Worm (Caenorhabditis elegans) whole organism, L1 larva: Measurements from ENCODE around the gene ZK1098.6.

ENCODE experiments used
- C04F5.9 ChIP-seq: sonication (generic microtip); optimal IDR thresholded peaks from 2 replicates; lab custom pipeline; 2016; ENCODE audit warnings: missing genetic modification characterization, missing compliant biosample characterization
- C16A3.4 ChIP-seq: fragments of 150-350 bp; optimal IDR thresholded peaks from 2 replicates; lab custom pipeline; 2014; ENCODE audit warnings: missing biosample characterization, missing genetic modification characterization
- Y116A8C.19 ChIP-seq: sonication (generic microtip); optimal IDR thresholded peaks from 2 replicates; lab custom pipeline; 2016; ENCODE audit warnings: missing compliant biosample characterization, missing genetic modification characterization, borderline replicate concordance
- aha-1 ChIP-seq: fragments of 150-350 bp; optimal IDR thresholded peaks from 2 replicates; lab custom pipeline; 2014; ENCODE audit warnings: missing biosample characterization, missing genetic modification characterization
- aly-2 ChIP-seq: fragments of 150-350 bp; optimal IDR thresholded peaks from 2 replicates; lab custom pipeline; 2014; ENCODE audit warnings: missing biosample characterization, missing genetic modification characterization
- ama-1 ChIP-seq: fragments of 150-350 bp; optimal IDR thresholded peaks from 2 replicates; lab custom pipeline; 2014
- blmp-1 ChIP-seq: fragments of 150-350 bp; optimal IDR thresholded peaks from 2 replicates; lab custom pipeline; 2014; ENCODE audit warnings: missing biosample characterization, missing genetic modification characterization
- ceh-88 ChIP-seq: fragments of 200-800 bp; sonication (Bioruptor generic); IDR thresholded peaks from 2 replicates; pipeline ENCODE4 v1.3.6; 2022; ENCODE audit warnings: missing genetic modification characterization, missing compliant biosample characterization
- ces-1 ChIP-seq: fragments of 150-350 bp; optimal IDR thresholded peaks from 2 replicates; lab custom pipeline; 2014; ENCODE audit warnings: missing biosample characterization, missing genetic modification reagents, missing genetic modification characterization
- dsc-1 ChIP-seq: sonication (generic microtip); optimal IDR thresholded peaks from 2 replicates; lab custom pipeline; 2016; ENCODE audit warnings: mild to moderate bottlenecking, missing genetic modification characterization, missing compliant biosample characterization
- efl-1 ChIP-seq, 4 experiments: fragments of 150-350 bp; optimal IDR thresholded peaks in 3 of 4; peaks in 1 of 4; 1 replicate in 1 of 4; 2 replicates in 3 of 4; lab custom pipeline; 2014; ENCODE audit warnings: missing biosample characterization in 2 of 4, missing genetic modification characterization in 2 of 4, missing genetic modification reagents in 2 of 4
- efl-3 ChIP-seq: fragments of 200-800 bp; sonication (Bioruptor generic); optimal IDR thresholded peaks from 2 replicates; lab custom pipeline; 2018; ENCODE audit warnings: mild to moderate bottlenecking, missing genetic modification characterization, missing compliant biosample characterization
- egl-13 ChIP-seq: sonication (generic microtip); optimal IDR thresholded peaks from 2 replicates; lab custom pipeline; 2016; ENCODE audit warnings: missing genotype, missing genetic modification reagents, missing genetic modification characterization, missing compliant biosample characterization
- ets-5 ChIP-seq: fragments of 200-800 bp; sonication (Bioruptor generic); IDR thresholded peaks from 2 replicates; pipeline ENCODE4 v1.3.6; 2022; ENCODE audit warnings: missing genetic modification characterization, missing compliant biosample characterization
- fkh-4 ChIP-seq: sonication (generic microtip); optimal IDR thresholded peaks from 2 replicates; lab custom pipeline; 2016; ENCODE audit warnings: missing compliant biosample characterization, missing genetic modification characterization, borderline replicate concordance
- fkh-8 ChIP-seq: sonication (generic microtip); optimal IDR thresholded peaks from 2 replicates; lab custom pipeline; 2016; ENCODE audit warnings: mild to moderate bottlenecking, missing genetic modification characterization, missing compliant biosample characterization
- fos-1 ChIP-seq: fragments of 150-350 bp; optimal IDR thresholded peaks from 2 replicates; lab custom pipeline; 2014; ENCODE audit warnings: missing biosample characterization, missing genetic modification characterization
- grh-1 ChIP-seq: fragments of 200-800 bp; sonication (Bioruptor generic); IDR thresholded peaks from 2 replicates; pipeline ENCODE4 v1.3.6; 2022; ENCODE audit warnings: missing genetic modification reagents, missing genetic modification characterization, missing compliant biosample characterization
- hlh-4 ChIP-seq: sonication (generic microtip); optimal IDR thresholded peaks from 2 replicates; lab custom pipeline; 2016; ENCODE audit warnings: mild to moderate bottlenecking, missing genetic modification characterization, missing compliant biosample characterization
- hpl-2 ChIP-seq: fragments of 150-350 bp; optimal IDR thresholded peaks from 2 replicates; lab custom pipeline; 2014; ENCODE audit warnings: missing biosample characterization, missing genetic modification reagents, missing genetic modification characterization
- irx-1 ChIP-seq: sonication (generic microtip); optimal IDR thresholded peaks from 2 replicates; lab custom pipeline; 2016; ENCODE audit warnings: missing genetic modification characterization, missing compliant biosample characterization
- jun-1 ChIP-seq: fragments of 150-350 bp; optimal IDR thresholded peaks from 2 replicates; lab custom pipeline; 2014; ENCODE audit warnings: missing biosample characterization, missing genetic modification reagents, missing genetic modification characterization
- lin-15B ChIP-seq: fragments of 150-350 bp; sonication (generic microtip); optimal IDR thresholded peaks from 3 replicates; lab custom pipeline; 2014; ENCODE audit warnings: missing biosample characterization, missing genetic modification characterization
- mdl-1 ChIP-seq, 2 experiments: fragments of 150-350 bp; optimal IDR thresholded peaks; 2 replicates each; lab custom pipeline; 2014 to 2017; ENCODE audit warnings: missing biosample characterization in 2 of 2, missing genetic modification characterization in 2 of 2, inconsistent platforms in 1 of 2
- mef-2 ChIP-seq: fragments of 150-350 bp; optimal IDR thresholded peaks from 2 replicates; lab custom pipeline; 2014; ENCODE audit warnings: missing biosample characterization, missing genetic modification characterization
- mep-1 ChIP-seq: fragments of 150-350 bp; optimal IDR thresholded peaks from 2 replicates; lab custom pipeline; 2014; ENCODE audit warnings: missing biosample characterization, missing genetic modification characterization
- nhr-11 ChIP-seq: fragments of 150-350 bp; optimal IDR thresholded peaks from 2 replicates; lab custom pipeline; 2014; ENCODE audit warnings: missing biosample characterization, missing genetic modification characterization
- nhr-19 ChIP-seq: fragments of 200-800 bp; sonication (Bioruptor generic); conservative IDR thresholded peaks from 2 replicates; pipeline ENCODE4 v1.3.6; 2022; ENCODE audit warnings: missing genetic modification characterization, missing compliant biosample characterization
- nhr-20 ChIP-seq: sonication (generic microtip); optimal IDR thresholded peaks from 2 replicates; lab custom pipeline; 2016; ENCODE audit warnings: mild to moderate bottlenecking, missing genetic modification characterization, missing compliant biosample characterization
- nhr-237 ChIP-seq: fragments of 150-350 bp; optimal IDR thresholded peaks from 2 replicates; lab custom pipeline; 2014; ENCODE audit warnings: missing biosample characterization, missing genetic modification characterization
- nhr-71 ChIP-seq: sonication (generic microtip); optimal IDR thresholded peaks from 2 replicates; lab custom pipeline; 2016; ENCODE audit warnings: mild to moderate bottlenecking, missing genetic modification characterization, moderate library complexity, missing compliant biosample characterization
- nhr-76 ChIP-seq: sonication (generic microtip); optimal IDR thresholded peaks from 2 replicates; lab custom pipeline; 2017; ENCODE audit warnings: missing biosample characterization, missing genetic modification characterization
- nhr-84 ChIP-seq: sonication (generic microtip); optimal IDR thresholded peaks from 2 replicates; lab custom pipeline; 2017; ENCODE audit warnings: missing biosample characterization, missing genetic modification characterization
- nhr-85 ChIP-seq: sonication (generic microtip); peaks from one replicate; lab custom pipeline; 2016; ENCODE audit warnings: missing genetic modification characterization, inconsistent platforms, missing compliant biosample characterization
- nhr-90 ChIP-seq: sonication (generic microtip); optimal IDR thresholded peaks from 2 replicates; lab custom pipeline; 2016; ENCODE audit warnings: mild to moderate bottlenecking, missing genetic modification characterization, missing compliant biosample characterization; ENCODE audit not compliant: poor library complexity
- pax-3 ChIP-seq: fragments of 200-800 bp; sonication (Bioruptor generic); optimal IDR thresholded peaks from 2 replicates; lab custom pipeline; 2018; ENCODE audit warnings: mild to moderate bottlenecking, missing genetic modification characterization, moderate library complexity, missing compliant biosample characterization
- pqm-1 ChIP-seq: sonication (generic microtip); optimal IDR thresholded peaks from 3 replicates; lab custom pipeline; 2017; ENCODE audit warnings: missing biosample characterization, missing genetic modification characterization
- skn-1 ChIP-seq: fragments of 150-350 bp; optimal IDR thresholded peaks from 2 replicates; lab custom pipeline; 2014; ENCODE audit warnings: missing biosample characterization, missing genetic modification characterization
- snpc-4 ChIP-seq: fragments of 150-350 bp; optimal IDR thresholded peaks from 2 replicates; lab custom pipeline; 2014; ENCODE audit warnings: missing biosample characterization, missing genetic modification characterization
- snu-23 ChIP-seq: sonication (generic microtip); optimal IDR thresholded peaks from 2 replicates; lab custom pipeline; 2016; ENCODE audit warnings: missing genetic modification characterization, missing compliant biosample characterization
- sox-4 ChIP-seq: sonication (generic microtip); optimal IDR thresholded peaks from 2 replicates; lab custom pipeline; 2016; ENCODE audit warnings: missing genetic modification characterization, missing compliant biosample characterization
- sptf-1 ChIP-seq: fragments of 150-350 bp; optimal IDR thresholded peaks from 2 replicates; lab custom pipeline; 2014; ENCODE audit warnings: missing biosample characterization, missing genetic modification characterization
- sup-37 ChIP-seq: fragments of 200-800 bp; sonication (Bioruptor generic); optimal IDR thresholded peaks from 2 replicates; lab custom pipeline; 2018; ENCODE audit warnings: mild to moderate bottlenecking, missing genetic modification characterization, missing compliant biosample characterization
- tbx-2 ChIP-seq: sonication (generic microtip); optimal IDR thresholded peaks from 2 replicates; lab custom pipeline; 2016; ENCODE audit warnings: missing genetic modification characterization, missing compliant biosample characterization
- tlp-1 ChIP-seq: fragments of 150-350 bp; optimal IDR thresholded peaks from 2 replicates; lab custom pipeline; 2014; ENCODE audit warnings: missing biosample characterization, missing genetic modification characterization
- unc-130 ChIP-seq: fragments of 150-350 bp; optimal IDR thresholded peaks from 2 replicates; lab custom pipeline; 2017; ENCODE audit warnings: missing biosample characterization, missing genetic modification characterization, inconsistent platforms
- unc-30 ChIP-seq: sonication (generic microtip); optimal IDR thresholded peaks from 2 replicates; lab custom pipeline; 2017; ENCODE audit warnings: missing biosample characterization, missing genetic modification characterization
- unc-62 ChIP-seq: fragments of 150-350 bp; optimal IDR thresholded peaks from 2 replicates; lab custom pipeline; 2014; ENCODE audit warnings: missing biosample characterization, missing genetic modification reagents, missing genetic modification characterization
- unc-86 ChIP-seq: sonication (generic microtip); optimal IDR thresholded peaks from 2 replicates; lab custom pipeline; 2016; ENCODE audit warnings: missing genetic modification characterization, missing compliant biosample characterization
- unc-98 ChIP-seq: fragments of 200-800 bp; sonication (Bioruptor generic); IDR thresholded peaks from 2 replicates; pipeline ENCODE4 v1.3.6; 2022; ENCODE audit warnings: missing genetic modification characterization, missing compliant biosample characterization
- vab-15 ChIP-seq: sonication (generic microtip); optimal IDR thresholded peaks from 2 replicates; lab custom pipeline; 2017; ENCODE audit warnings: missing genotype, mild to moderate bottlenecking, missing genetic modification characterization, missing compliant biosample characterization
- xbp-1 ChIP-seq: sonication (generic microtip); optimal IDR thresholded peaks from 2 replicates; lab custom pipeline; 2016; ENCODE audit warnings: missing genetic modification characterization, missing compliant biosample characterization
- zag-1 ChIP-seq: fragments of 150-350 bp; optimal IDR thresholded peaks from 2 replicates; lab custom pipeline; 2014; ENCODE audit warnings: missing biosample characterization, missing genetic modification characterization
- zip-4 ChIP-seq: fragments of 200-800 bp; sonication (Bioruptor generic); optimal IDR thresholded peaks from 2 replicates; lab custom pipeline; 2018; ENCODE audit warnings: mild to moderate bottlenecking, missing genetic modification characterization, moderate library complexity, missing compliant biosample characterization
- ztf-11 ChIP-seq, 2 experiments: sonication (generic microtip); optimal IDR thresholded peaks; 2 replicates each; lab custom pipeline; 2016 to 2017; ENCODE audit warnings: missing genetic modification characterization in 2 of 2, missing biosample characterization in 1 of 2, missing compliant biosample characterization in 1 of 2
- ztf-4 ChIP-seq: fragments of 150-350 bp; optimal IDR thresholded peaks from 2 replicates; lab custom pipeline; 2014; ENCODE audit warnings: missing biosample characterization, missing genetic modification characterization

ZK1098.6 gene

DNA sequence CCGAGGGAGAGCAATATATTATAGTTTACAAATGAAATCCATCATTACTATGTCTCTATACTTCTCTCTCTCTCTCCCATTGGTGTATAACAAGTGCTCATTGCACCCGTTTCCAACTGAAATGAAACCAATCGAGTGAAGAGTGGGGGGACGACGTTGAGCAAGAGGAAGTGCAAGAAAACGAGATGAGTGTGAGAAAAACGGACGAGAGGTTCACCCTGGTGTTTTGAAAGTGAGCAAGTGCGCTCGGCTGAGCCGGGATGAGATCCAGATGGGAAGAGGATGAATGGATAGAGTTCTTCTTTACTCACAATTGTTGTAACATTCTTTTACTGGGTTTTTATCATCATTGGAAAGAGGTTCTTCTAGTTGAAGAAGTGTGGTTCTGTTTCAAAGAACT lies 43.2 kb upstream of the ZK1098.6 start (continued):
- TF ChIP-seq mep-1 (tag; lab: Kevin White, UChicago) (no peak), C16A3.4 (tag; lab: Kevin White, UChicago) (no peak), fkh-8 (tag; lab: Kevin White, UChicago) (peak; percentile 38), nhr-85 (tag; lab: Kevin White, UChicago) (no peak), hpl-2 (GFP tag; lab: Kevin White, UChicago) (no peak), nhr-237 (no peak), pqm-1 (tag; lab: Kevin White, UChicago) (no peak), efl-3 (GFP tag; lab: Kevin White, UChicago) (no peak), ets-5 (GFP tag; lab: Robert Waterston, UW) (no peak), nhr-20 (tag; lab: Kevin White, UChicago) (peak; percentile 2), zag-1 (tag; lab: Kevin White, UChicago) (no peak), ama-1 (no peak), nhr-19 (GFP tag; lab: Robert Waterston, UW) (no peak), snu-23 (peak; percentile 24), unc-86 (tag; lab: Kevin White, UChicago) (peak; percentile 20), tbx-2 (tag; lab: Kevin White, UChicago) (no peak), sptf-1 (tag; lab: Kevin White, UChicago) (no peak), ztf-4 (tag; lab: Kevin White, UChicago) (no peak), zip-4 (GFP tag; lab: Kevin White, UChicago) (no peak), nhr-76 (tag; lab: Kevin White, UChicago) (no peak), vab-15 (tag; lab: Kevin White, UChicago) (no peak), tlp-1 (tag; lab: Kevin White, UChicago) (no peak), skn-1 (no peak), aha-1 (tag; lab: Kevin White, UChicago) (no peak), unc-62 (no peak), Y116A8C.19 (tag; lab: Kevin White, UChicago) (no peak), mef-2 (no peak), mdl-1 (tag; optimal IDR thresholded peaks at IDR 0.05; lab: Kevin White, UChicago) (no peak), efl-1 (optimal IDR thresholded peaks at IDR 0.05; lab: Kevin White, UChicago) (peak; percentile 23 to 29), efl-1 (GFP tag; optimal IDR thresholded peaks at IDR 0.05 in 1 of 2; lab: Kevin White, UChicago) (no peak), hlh-4 (no peak), fkh-4 (tag; lab: Kevin White, UChicago) (peak; percentile 58), nhr-84 (tag; lab: Kevin White, UChicago) (no peak), blmp-1 (tag; lab: Kevin White, UChicago) (no peak), unc-98 (no peak), irx-1 (peak; percentile 19), sox-4 (no peak), fos-1 (tag; lab: Kevin White, UChicago) (no peak), lin-15B (tag; lab: Kevin White, UChicago) (peak; percentile 37), ceh-88 (GFP tag; lab: Robert Waterston, UW) (no peak), ces-1 (GFP tag; lab: Kevin White, UChicago) (no peak), aly-2 (tag; lab: Kevin White, UChicago) (no peak), sup-37 (GFP tag; lab: Kevin White, UChicago) (no peak), snpc-4 (tag; lab: Kevin White, UChicago) (no peak), pax-3 (tag; lab: Kevin White, UChicago) (no peak), nhr-71 (peak; percentile 50), nhr-11 (no peak), unc-130 (tag; lab: Kevin White, UChicago) (no peak), dsc-1 (peak; percentile 96), ztf-11 (tag; optimal IDR thresholded peaks at IDR 0.05; lab: Kevin White, UChicago) (no peak), jun-1 (tag; lab: Kevin White, UChicago) (no peak), xbp-1 (tag; lab: Kevin White, UChicago) (peak; percentile 14), grh-1 (GFP tag; lab: Robert Waterston, UW) (no peak), egl-13 (tag; lab: Kevin White, UChicago) (no peak), unc-30 (tag; lab: Kevin White, UChicago) (no peak), nhr-90 (no peak), C04F5.9 (no peak)
